Worm (Caenorhabditis elegans) whole organism, L3 larva: ENCODE results near the gene C40C9.4.

Experiments
- R02D3.7 ChIP-seq: fragments of 150-350 bp; optimal IDR thresholded peaks from 2 replicates; lab custom pipeline; 2014; ENCODE audit warnings: missing biosample characterization, missing genetic modification characterization
- ZK546.5 ChIP-seq: sonication (generic microtip); optimal IDR thresholded peaks from 2 replicates; lab custom pipeline; 2017; ENCODE audit warnings: missing biosample characterization, missing genetic modification characterization
- ama-1 ChIP-seq: fragments of 150-350 bp; optimal IDR thresholded peaks from 2 replicates; lab custom pipeline; 2018
- ceh-16 ChIP-seq: sonication (generic microtip); optimal IDR thresholded peaks from 2 replicates; lab custom pipeline; 2017; ENCODE audit warnings: missing biosample characterization, missing genetic modification characterization
- ceh-28 ChIP-seq: fragments of 150-350 bp; optimal IDR thresholded peaks from 2 replicates; lab custom pipeline; 2014; ENCODE audit warnings: missing biosample characterization, missing genetic modification reagents, missing genetic modification characterization
- ceh-82 ChIP-seq: fragments of 150-350 bp; optimal IDR thresholded peaks from 2 replicates; lab custom pipeline; 2014; ENCODE audit warnings: missing biosample characterization, missing genetic modification characterization
- ceh-9 ChIP-seq: sonication (generic microtip); optimal IDR thresholded peaks from 2 replicates; lab custom pipeline; 2018; ENCODE audit warnings: missing biosample characterization, missing genetic modification characterization
- daf-12 ChIP-seq: fragments of 150-350 bp; optimal IDR thresholded peaks from 2 replicates; lab custom pipeline; 2014; ENCODE audit warnings: missing biosample characterization, missing genetic modification reagents, missing genetic modification characterization
- egl-27 ChIP-seq: sonication (generic microtip); optimal IDR thresholded peaks from 4 replicates; lab custom pipeline; 2017; ENCODE audit warnings: missing biosample characterization, missing genetic modification reagents, missing genetic modification characterization
- egl-5 ChIP-seq: fragments of 150-350 bp; optimal IDR thresholded peaks from 2 replicates; lab custom pipeline; 2017; ENCODE audit warnings: missing biosample characterization, missing genetic modification reagents, missing genetic modification characterization, inconsistent platforms
- elt-1 ChIP-seq: fragments of 150-350 bp; optimal IDR thresholded peaks from 2 replicates; lab custom pipeline; 2014; ENCODE audit warnings: missing biosample characterization, missing genetic modification characterization
- elt-2 ChIP-seq: sonication (generic microtip); optimal IDR thresholded peaks from 2 replicates; lab custom pipeline; 2016; ENCODE audit warnings: missing genetic modification reagents, mild to moderate bottlenecking, missing genetic modification characterization, missing compliant biosample characterization
- elt-3 ChIP-seq, 3 experiments: fragments of 150-350 bp in 1 of 3; sonication (generic microtip) in 2 of 3; optimal IDR thresholded peaks; 2 replicates in 2 of 3; 4 replicates in 1 of 3; lab custom pipeline; 2014 to 2017; ENCODE audit warnings: missing biosample characterization in 3 of 3, missing genetic modification characterization in 3 of 3
- eor-1 ChIP-seq, 2 experiments: fragments of 150-350 bp; optimal IDR thresholded peaks; 2 replicates each; lab custom pipeline; 2014 to 2018; ENCODE audit warnings: missing biosample characterization in 2 of 2, missing genetic modification characterization in 2 of 2
- fkh-10 ChIP-seq: sonication (generic microtip); optimal IDR thresholded peaks from 2 replicates; lab custom pipeline; 2017; ENCODE audit warnings: missing biosample characterization, missing genetic modification reagents, missing genetic modification characterization
- fkh-2 ChIP-seq: fragments of 150-350 bp; optimal IDR thresholded peaks from 2 replicates; lab custom pipeline; 2014; ENCODE audit warnings: missing biosample characterization, missing genetic modification reagents, missing genetic modification characterization
- fos-1 ChIP-seq: fragments of 150-350 bp; optimal IDR thresholded peaks from 2 replicates; lab custom pipeline; 2014; ENCODE audit warnings: missing biosample characterization, missing genetic modification characterization
- hmg-11 ChIP-seq: sonication (generic microtip); optimal IDR thresholded peaks from 2 replicates; lab custom pipeline; 2016; ENCODE audit warnings: missing genetic modification characterization, missing compliant biosample characterization
- jun-1 ChIP-seq: fragments of 150-350 bp; optimal IDR thresholded peaks from 2 replicates; lab custom pipeline; 2014; ENCODE audit warnings: missing biosample characterization, missing genetic modification reagents, missing genetic modification characterization
- lin-15B ChIP-seq: fragments of 150-350 bp; optimal IDR thresholded peaks from 2 replicates; lab custom pipeline; 2014; ENCODE audit warnings: missing biosample characterization, missing genetic modification characterization
- lin-39 ChIP-seq: fragments of 150-350 bp; optimal IDR thresholded peaks from 2 replicates; lab custom pipeline; 2018; ENCODE audit warnings: missing biosample characterization, missing genetic modification reagents, missing genetic modification characterization
- lsy-12 ChIP-seq: sonication (generic microtip); optimal IDR thresholded peaks from 2 replicates; lab custom pipeline; 2016; ENCODE audit warnings: mild to moderate bottlenecking, missing genetic modification characterization, missing compliant biosample characterization
- mdl-1 ChIP-seq: fragments of 150-350 bp; optimal IDR thresholded peaks from 2 replicates; lab custom pipeline; 2014; ENCODE audit warnings: missing biosample characterization, missing genetic modification characterization
- mml-1 ChIP-seq: fragments of 150-350 bp; sonication (generic microtip); optimal IDR thresholded peaks from 3 replicates; lab custom pipeline; 2014; ENCODE audit warnings: missing biosample characterization, missing genetic modification characterization
- nfya-1 ChIP-seq: sonication (generic microtip); optimal IDR thresholded peaks from 2 replicates; lab custom pipeline; 2017; ENCODE audit warnings: missing genetic modification characterization, mild to moderate bottlenecking, missing compliant biosample characterization, antibody characterized with exemption, moderate library complexity; ENCODE audit not compliant: insufficient read depth
- nhr-11 ChIP-seq: fragments of 150-350 bp; optimal IDR thresholded peaks from 2 replicates; lab custom pipeline; 2014; ENCODE audit warnings: missing biosample characterization, missing genetic modification characterization
- nhr-23 ChIP-seq: fragments of 150-350 bp; optimal IDR thresholded peaks from 2 replicates; lab custom pipeline; 2014; ENCODE audit warnings: missing biosample characterization, missing genetic modification reagents, missing genetic modification characterization
- nhr-25 ChIP-seq: sonication (generic microtip); optimal IDR thresholded peaks from 2 replicates; lab custom pipeline; 2017; ENCODE audit warnings: missing biosample characterization, missing genetic modification characterization
- nhr-28 ChIP-seq: fragments of 150-350 bp; optimal IDR thresholded peaks from 2 replicates; lab custom pipeline; 2014; ENCODE audit warnings: missing biosample characterization, missing genetic modification characterization
- nhr-43 ChIP-seq: sonication (generic microtip); optimal IDR thresholded peaks from 2 replicates; lab custom pipeline; 2016; ENCODE audit warnings: mild to moderate bottlenecking, missing genetic modification characterization, missing compliant biosample characterization; ENCODE audit not compliant: poor library complexity, severe bottlenecking
- nhr-67 ChIP-seq: fragments of 150-350 bp; optimal IDR thresholded peaks from 2 replicates; lab custom pipeline; 2014; ENCODE audit warnings: missing biosample characterization, missing genetic modification characterization
- nhr-76 ChIP-seq: fragments of 150-350 bp; sonication (generic microtip); optimal IDR thresholded peaks from 5 replicates; lab custom pipeline; 2014; ENCODE audit warnings: missing biosample characterization, missing genetic modification characterization
- nhr-77 ChIP-seq: fragments of 150-350 bp; optimal IDR thresholded peaks from 2 replicates; lab custom pipeline; 2014; ENCODE audit warnings: missing biosample characterization, missing genetic modification characterization
- pha-4 ChIP-seq: fragments of 150-350 bp; optimal IDR thresholded peaks from 2 replicates; lab custom pipeline; 2014; ENCODE audit warnings: missing biosample characterization, missing genetic modification reagents, missing genetic modification characterization
- pqm-1 ChIP-seq: fragments of 150-350 bp; optimal IDR thresholded peaks from 2 replicates; lab custom pipeline; 2017; ENCODE audit warnings: missing biosample characterization, missing genetic modification characterization, inconsistent platforms
- sea-2 ChIP-seq: fragments of 150-350 bp; sonication (generic microtip); optimal IDR thresholded peaks from 4 replicates; lab custom pipeline; 2014; ENCODE audit warnings: missing biosample characterization, missing genetic modification reagents, missing genetic modification characterization
- skn-1 ChIP-seq: fragments of 150-350 bp; optimal IDR thresholded peaks from 2 replicates; lab custom pipeline; 2014; ENCODE audit warnings: missing biosample characterization, missing genetic modification characterization
- snpc-4 ChIP-seq: fragments of 150-350 bp; optimal IDR thresholded peaks from 2 replicates; lab custom pipeline; 2014; ENCODE audit warnings: missing biosample characterization, missing genetic modification characterization
- unc-39 ChIP-seq: sonication (generic microtip); optimal IDR thresholded peaks from 4 replicates; lab custom pipeline; 2017; ENCODE audit warnings: missing biosample characterization, missing genetic modification characterization
- zag-1 ChIP-seq: fragments of 150-350 bp; optimal IDR thresholded peaks from 2 replicates; lab custom pipeline; 2014; ENCODE audit warnings: missing biosample characterization, missing genetic modification characterization
- ztf-11 ChIP-seq: fragments of 150-350 bp; optimal IDR thresholded peaks from 2 replicates; lab custom pipeline; 2014; ENCODE audit warnings: missing biosample characterization, missing genetic modification characterization
- ztf-4 ChIP-seq: fragments of 150-350 bp; optimal IDR thresholded peaks from 2 replicates; lab custom pipeline; 2014; ENCODE audit warnings: missing biosample characterization, missing genetic modification characterization

Gene C40C9.4

ce11 chrX:13660206-13660605 lies 9.3 kb downstream of the C40C9.4 start, which contains the start of gene C04A11.1:
Gene C04A11.1 (plus strand): TSS chrX:13660506.
- no peak for TF ChIP-seq ceh-16 (tag; lab: Kevin White, UChicago)
- TF ChIP-seq pqm-1 (tag; lab: Kevin White, UChicago) = no peak
- no peak for TF ChIP-seq elt-2
- TF ChIP-seq unc-39 (tag; lab: Kevin White, UChicago) = no peak
- no peak for TF ChIP-seq daf-12
- no peak for TF ChIP-seq nhr-77
- TF ChIP-seq, all 47 proteins: peak for 0

- TF ChIP-seq eor-1 (tag; optimal IDR thresholded peaks at IDR 0.05; lab: Kevin White, UChicago) (no peak), nhr-23 (peak; percentile 70), fos-1 (tag; lab: Kevin White, UChicago) (no peak), nhr-25 (tag; lab: Kevin White, UChicago) (peak; percentile 47), ZK546.5 (tag; lab: Kevin White, UChicago) (no peak), mml-1 (tag; lab: Kevin White, UChicago) (no peak), ztf-11 (tag; lab: Kevin White, UChicago) (no peak), ceh-16 (tag; lab: Kevin White, UChicago) (no peak), egl-27 (tag; lab: Kevin White, UChicago) (no peak), zag-1 (tag; lab: Kevin White, UChicago) (no peak), ceh-82 (tag; lab: Kevin White, UChicago) (no peak), nhr-28 (no peak), ama-1 (lab: Kevin White, UChicago) (no peak), fkh-10 (GFP tag; lab: Kevin White, UChicago) (no peak), lin-15B (tag; lab: Kevin White, UChicago) (no peak), nhr-67 (tag; lab: Kevin White, UChicago) (no peak), elt-3 (tag; optimal IDR thresholded peaks at IDR 0.05; lab: Kevin White, UChicago) (no peak), unc-39 (tag; lab: Kevin White, UChicago) (no peak), nhr-43 (tag; lab: Kevin White, UChicago) (peak; percentile 53), pha-4 (tag; lab: Kevin White, UChicago) (no peak), nfya-1 (no peak), lsy-12 (no peak), jun-1 (tag; lab: Kevin White, UChicago) (no peak), mdl-1 (tag; lab: Kevin White, UChicago) (no peak), elt-1 (tag; lab: Kevin White, UChicago) (no peak)
These were observed 13.0 kb downstream of the C40C9.4 start, which contains the start of gene C04A11.5 for ce11 chrX:13663641-13664633. Gene C04A11.5 (plus strand): TSS chrX:13664583.

DNA sequence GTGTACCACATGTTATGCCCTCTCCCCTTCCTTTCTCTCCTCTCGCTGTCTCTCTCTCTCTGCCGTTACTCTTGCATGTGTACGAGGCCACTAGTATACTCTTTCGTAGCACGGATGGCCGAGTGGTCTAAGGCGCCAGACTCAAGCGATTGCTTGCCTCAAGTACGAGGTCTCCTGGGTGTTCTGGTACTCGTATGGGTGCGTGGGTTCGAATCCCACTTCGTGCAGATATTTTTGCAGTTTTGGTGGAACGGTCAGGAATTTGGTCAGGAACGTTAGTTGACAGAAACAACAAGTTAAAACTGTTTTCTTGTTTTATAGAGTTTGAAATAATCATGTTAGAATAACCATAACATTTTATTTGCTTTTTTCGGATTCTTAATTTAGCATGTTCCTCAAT lies 14.5 kb downstream of the C40C9.4 start:
- TF ChIP-seq pqm-1 (tag; lab: Kevin White, UChicago) (peak; percentile 41), nhr-28 (no peak), hmg-11 (tag; lab: Kevin White, UChicago) (peak; percentile 99), elt-1 (tag; lab: Kevin White, UChicago) (peak; percentile 58), mml-1 (tag; lab: Kevin White, UChicago) (no peak), snpc-4 (tag; lab: Kevin White, UChicago) (peak; percentile 11), lsy-12 (peak; percentile 85), nhr-11 (tag; lab: Kevin White, UChicago) (peak; percentile 33), ztf-4 (tag; lab: Kevin White, UChicago) (peak; percentile 49), zag-1 (tag; lab: Kevin White, UChicago) (no peak), elt-2 (peak; percentile 49), pha-4 (tag; lab: Kevin White, UChicago) (peak; percentile 81), daf-12 (no peak), fos-1 (tag; lab: Kevin White, UChicago) (no peak), egl-5 (tag; lab: Kevin White, UChicago) (peak; percentile 89), nhr-76 (tag; lab: Kevin White, UChicago) (peak; percentile 37), egl-27 (tag; lab: Kevin White, UChicago) (peak; percentile 30), nhr-23 (peak; percentile 67), lin-39 (tag; lab: Kevin White, UChicago) (peak; percentile 87), nfya-1 (peak; percentile 71), ceh-82 (tag; lab: Kevin White, UChicago) (peak; percentile 37), fkh-2 (tag; lab: Kevin White, UChicago) (no peak), ama-1 (lab: Kevin White, UChicago) (peak; percentile 49), ceh-9 (tag; lab: Kevin White, UChicago) (no peak), nhr-67 (tag; lab: Kevin White, UChicago) (no peak), ceh-28 (tag; lab: Kevin White, UChicago) (peak; percentile 13), mdl-1 (tag; lab: Kevin White, UChicago) (no peak), sea-2 (peak; percentile 58), nhr-25 (tag; lab: Kevin White, UChicago) (peak; percentile 46), lin-15B (tag; lab: Kevin White, UChicago) (peak; percentile 38), ZK546.5 (tag; lab: Kevin White, UChicago) (no peak), skn-1 (peak; percentile 43), unc-39 (tag; lab: Kevin White, UChicago) (peak; percentile 27), fkh-10 (GFP tag; lab: Kevin White, UChicago) (peak; percentile 51), ceh-16 (tag; lab: Kevin White, UChicago) (no peak), R02D3.7 (tag; lab: Kevin White, UChicago) (peak; percentile 38), ztf-11 (tag; lab: Kevin White, UChicago) (no peak), nhr-77 (peak; percentile 46), nhr-43 (tag; lab: Kevin White, UChicago) (peak; percentile 81), jun-1 (tag; lab: Kevin White, UChicago) (peak; percentile 86)
